Fruit fly (Drosophila melanogaster): ENCODE results near the gene Hsp60B.
A peak's percentile ranks its signal among the peaks of the same experiment; 100 is the strongest.

DNA sequence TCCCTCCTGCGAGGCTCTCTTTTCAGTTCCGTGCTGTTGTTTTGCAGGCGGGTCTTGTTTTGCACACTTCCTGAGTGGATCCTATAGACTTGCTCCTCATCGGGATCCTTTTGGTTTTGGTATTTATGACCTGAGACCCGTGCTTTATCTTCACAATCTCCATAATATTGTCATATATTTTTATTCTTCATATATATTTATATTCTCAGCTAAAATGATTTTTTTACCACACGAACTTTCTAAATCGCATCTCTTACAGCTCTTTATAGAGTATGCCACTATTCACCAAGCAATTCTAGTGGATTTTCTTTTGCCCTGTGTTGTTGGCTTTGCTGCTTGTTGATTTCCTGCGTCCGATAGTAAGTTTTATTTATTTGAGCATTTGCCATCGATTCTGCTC lies 10.4 kb upstream of the Hsp60B start:
- TF ChIP-seq CG8159 (tag; optimal IDR thresholded peaks at IDR 0.05): peak; percentile 67
- no peak for TF ChIP-seq CG12605 (GFP tag; IDR thresholded peaks at IDR 0.05)
- TF ChIP-seq CG13204 (GFP tag; optimal IDR thresholded peaks at IDR 0.05): no peak
- TF ChIP-seq Ets98B (GFP tag; IDR thresholded peaks at IDR 0.05): no peak
- TF ChIP-seq CG17806 (tag; optimal IDR thresholded peaks at IDR 0.05): peak; percentile 53
- peak; percentile 27 for TF ChIP-seq Pif1B (GFP tag; optimal IDR thresholded peaks at IDR 0.05)

Data from whole organism, pupa.